Fruit fly (Drosophila melanogaster) whole organism, embryonic: ENCODE measurements around the gene synr.

Experiments
- ATbp ChIP-seq: fragments of 200-800 bp; sonication (Bioruptor generic); optimal IDR thresholded peaks from 2 replicates; lab custom pipeline; 2017; ENCODE audit warnings: missing biosample characterization, mild to moderate bottlenecking, missing genetic modification characterization, missing genetic modification reagents
- Asciz ChIP-seq: fragments of 200-800 bp; sonication (Bioruptor generic); optimal IDR thresholded peaks from 2 replicates; lab custom pipeline; 2017; ENCODE audit warnings: missing biosample characterization, mild to moderate bottlenecking, missing genetic modification characterization, missing genetic modification reagents
- Atf6 ChIP-seq: fragments of 200-800 bp; sonication (Bioruptor generic); IDR thresholded peaks from 2 replicates; pipeline ENCODE4 v1.3.6; 2022; ENCODE audit warnings: missing biosample characterization, missing genetic modification characterization
- CG10565 ChIP-seq: fragments of 200-800 bp; sonication (Bioruptor generic); optimal IDR thresholded peaks from 3 replicates; lab custom pipeline; 2016; ENCODE audit warnings: missing biosample characterization, mild to moderate bottlenecking, missing genetic modification characterization
- CG10654 ChIP-seq: fragments of 200-800 bp; sonication (Bioruptor generic); optimal IDR thresholded peaks from 2 replicates; lab custom pipeline; 2016; ENCODE audit warnings: missing biosample characterization, missing genetic modification characterization
- CG12155 ChIP-seq: fragments of 200-800 bp; sonication (Bioruptor generic); optimal IDR thresholded peaks from 3 replicates; lab custom pipeline; 2016; ENCODE audit warnings: missing biosample characterization, missing genetic modification characterization
- CG14710 ChIP-seq: fragments of 200-800 bp; sonication (Bioruptor generic); optimal IDR thresholded peaks from 3 replicates; lab custom pipeline; 2019; ENCODE audit warnings: missing biosample characterization, mild to moderate bottlenecking, missing genetic modification characterization, moderate library complexity
- CG17385 ChIP-seq: fragments of 200-800 bp; sonication (Bioruptor generic); optimal IDR thresholded peaks from 3 replicates; lab custom pipeline; 2018; ENCODE audit warnings: missing biosample characterization, mild to moderate bottlenecking, missing genetic modification characterization
- CG17912 ChIP-seq: fragments of 200-800 bp; sonication (Bioruptor generic); optimal IDR thresholded peaks from 2 replicates; lab custom pipeline; 2018; ENCODE audit warnings: missing biosample characterization, mild to moderate bottlenecking, missing genetic modification characterization
- CG2712 ChIP-seq: fragments of 200-800 bp; optimal IDR thresholded peaks from 3 replicates; lab custom pipeline; 2019; ENCODE audit warnings: missing biosample characterization, mild to moderate bottlenecking, missing genetic modification characterization, moderate library complexity
- CG32767 ChIP-seq: fragments of 200-800 bp; sonication (Bioruptor generic); IDR thresholded peaks from 2 replicates; pipeline ENCODE4 v1.3.6; 2022; ENCODE audit warnings: missing biosample characterization, missing genetic modification characterization
- CG34224 ChIP-seq: fragments of 200-800 bp; sonication (Bioruptor generic); IDR thresholded peaks from 3 replicates; pipeline ENCODE4 v1.3.6; 2022; ENCODE audit warnings: missing biosample characterization, missing genetic modification characterization; ENCODE audit not compliant: partially characterized antibody
- CG6813 ChIP-seq: fragments of 200-800 bp; sonication (Bioruptor generic); optimal IDR thresholded peaks from 2 replicates; lab custom pipeline; 2017; ENCODE audit warnings: missing biosample characterization, missing genetic modification characterization, mild to moderate bottlenecking, moderate library complexity, missing genetic modification reagents
- CG6854 ChIP-seq: fragments of 200-800 bp; sonication (Bioruptor generic); optimal IDR thresholded peaks from 3 replicates; lab custom pipeline; 2017; ENCODE audit warnings: missing biosample characterization, mild to moderate bottlenecking, missing genetic modification characterization
- CG7556 ChIP-seq: fragments of 200-800 bp; sonication (Bioruptor generic); optimal IDR thresholded peaks from 2 replicates; lab custom pipeline; 2017; ENCODE audit warnings: missing biosample characterization, mild to moderate bottlenecking, missing genetic modification characterization
- CG8290 ChIP-seq, 3 experiments: fragments of 200-800 bp; sonication (Bioruptor generic); optimal IDR thresholded peaks; 2 replicates each; lab custom pipeline; 2016 to 2019; ENCODE audit warnings: missing biosample characterization in 3 of 3, missing genetic modification characterization in 3 of 3, mild to moderate bottlenecking in 2 of 3, moderate library complexity in 1 of 3
- CG9437 ChIP-seq: fragments of 200-800 bp; sonication (Bioruptor generic); optimal IDR thresholded peaks from 2 replicates; lab custom pipeline; 2018; ENCODE audit warnings: missing biosample characterization, mild to moderate bottlenecking, missing genetic modification characterization
- CG9727 ChIP-seq: fragments of 200-800 bp; sonication (Bioruptor generic); optimal IDR thresholded peaks from 3 replicates; lab custom pipeline; 2017; ENCODE audit warnings: missing biosample characterization, mild to moderate bottlenecking, missing genetic modification characterization
- CTCF ChIP-seq: fragments of 200-800 bp; sonication (Bioruptor generic); optimal IDR thresholded peaks from 2 replicates; lab custom pipeline; 2017; ENCODE audit warnings: missing biosample characterization, mild to moderate bottlenecking, missing genetic modification characterization, moderate library complexity
- D19A ChIP-seq: fragments of 200-800 bp; optimal IDR thresholded peaks from 3 replicates; lab custom pipeline; 2019; ENCODE audit warnings: missing biosample characterization, mild to moderate bottlenecking, missing genetic modification characterization, moderate library complexity
- Drgx ChIP-seq: fragments of 200-800 bp; sonication (Bioruptor generic); IDR thresholded peaks from 2 replicates; pipeline ENCODE4 v1.3.6; 2022; ENCODE audit warnings: missing biosample characterization, missing genetic modification characterization
- E2f1 ChIP-seq: fragments of 200-800 bp; sonication (Bioruptor generic); IDR thresholded peaks from 2 replicates; pipeline ENCODE4 v1.3.6; 2022; ENCODE audit warnings: missing biosample characterization, missing genetic modification characterization
- HmgD ChIP-seq: fragments of 200-800 bp; sonication (Bioruptor generic); optimal IDR thresholded peaks from 3 replicates; lab custom pipeline; 2016; ENCODE audit warnings: missing biosample characterization, missing genetic modification characterization
- Hmr ChIP-seq: fragments of 200-800 bp; sonication (Bioruptor generic); optimal IDR thresholded peaks from 3 replicates; lab custom pipeline; 2017; ENCODE audit warnings: mild to moderate bottlenecking, missing biosample characterization, missing genetic modification reagents, missing genetic modification characterization
- Jarid2 ChIP-seq: fragments of 200-800 bp; sonication (Bioruptor generic); optimal IDR thresholded peaks from 3 replicates; lab custom pipeline; 2017; ENCODE audit warnings: mild to moderate bottlenecking, missing biosample characterization, missing genetic modification reagents, missing genetic modification characterization
- NC2α ChIP-seq: fragments of 200-800 bp; sonication (Bioruptor generic); optimal IDR thresholded peaks from 2 replicates; lab custom pipeline; 2016; ENCODE audit warnings: missing biosample characterization, missing genetic modification characterization
- Nf-YC ChIP-seq: fragments of 200-800 bp; optimal IDR thresholded peaks from 3 replicates; lab custom pipeline; 2019; ENCODE audit warnings: missing biosample characterization, mild to moderate bottlenecking, missing genetic modification characterization, moderate library complexity
- Ptx1 ChIP-seq: fragments of 200-800 bp; sonication (Bioruptor generic); IDR thresholded peaks from 2 replicates; pipeline ENCODE4 v1.3.6; 2022; ENCODE audit warnings: missing biosample characterization, missing genetic modification characterization
- Sox102F ChIP-seq: fragments of 200-800 bp; sonication (Bioruptor generic); optimal IDR thresholded peaks from 2 replicates; lab custom pipeline; 2018; ENCODE audit warnings: missing biosample characterization, mild to moderate bottlenecking, missing genetic modification characterization, moderate library complexity
- ap ChIP-seq: fragments of 200-800 bp; sonication (Bioruptor generic); IDR thresholded peaks from 2 replicates; pipeline ENCODE4 v1.3.6; 2022; ENCODE audit warnings: missing biosample characterization, missing genetic modification characterization
- da ChIP-seq: fragments of 200-800 bp; sonication (Bioruptor generic); optimal IDR thresholded peaks from 2 replicates; lab custom pipeline; 2016; ENCODE audit warnings: missing biosample characterization, missing genetic modification characterization
- dmrt11E ChIP-seq: fragments of 200-800 bp; sonication (Bioruptor generic); optimal IDR thresholded peaks from 3 replicates; lab custom pipeline; 2018; ENCODE audit warnings: missing biosample characterization, mild to moderate bottlenecking, missing genetic modification characterization, moderate library complexity
- ems ChIP-seq: fragments of 200-800 bp; sonication (Bioruptor generic); optimal IDR thresholded peaks from 3 replicates; lab custom pipeline; 2016; ENCODE audit warnings: missing biosample characterization, missing genetic modification characterization
- fd3F ChIP-seq: fragments of 200-800 bp; sonication (Bioruptor generic); optimal IDR thresholded peaks from 2 replicates; lab custom pipeline; 2018; ENCODE audit warnings: missing biosample characterization, mild to moderate bottlenecking, missing genetic modification characterization, moderate library complexity
- gem ChIP-seq: fragments of 200-800 bp; sonication (Bioruptor generic); optimal IDR thresholded peaks from 2 replicates; lab custom pipeline; 2019; ENCODE audit warnings: missing biosample characterization, mild to moderate bottlenecking, missing genetic modification characterization, moderate library complexity
- gfzf ChIP-seq: fragments of 200-800 bp; sonication (Bioruptor generic); optimal IDR thresholded peaks from 2 replicates; lab custom pipeline; 2016; ENCODE audit warnings: missing biosample characterization, mild to moderate bottlenecking, missing genetic modification characterization, moderate library complexity
- hth ChIP-seq: fragments of >200 bp; optimal IDR thresholded peaks from 2 replicates; lab custom pipeline; 2017; ENCODE audit warnings: inconsistent platforms
- kay ChIP-seq: fragments of 200-800 bp; sonication (Bioruptor generic); optimal IDR thresholded peaks from 2 replicates; lab custom pipeline; 2016; ENCODE audit warnings: missing biosample characterization, missing genetic modification characterization
- mam ChIP-seq: fragments of 200-800 bp; sonication (Bioruptor generic); optimal IDR thresholded peaks from 3 replicates; lab custom pipeline; 2016; ENCODE audit warnings: missing biosample characterization, missing genetic modification characterization
- nerfin-2 ChIP-seq: fragments of 200-800 bp; sonication (Bioruptor generic); IDR thresholded peaks from 2 replicates; pipeline ENCODE4 v1.3.6; 2022; ENCODE audit warnings: missing biosample characterization, missing genetic modification characterization; ENCODE audit not compliant: partially characterized antibody
- otp ChIP-seq: fragments of 200-800 bp; sonication (Bioruptor generic); IDR thresholded peaks from 3 replicates; pipeline ENCODE4, ENCODE4 v1.3.6; 2022; ENCODE audit warnings: missing biosample characterization, missing genetic modification characterization
- pb ChIP-seq: fragments of 200-800 bp; sonication (Bioruptor generic); optimal IDR thresholded peaks from 3 replicates; lab custom pipeline; 2016; ENCODE audit warnings: missing biosample characterization, missing genetic modification characterization
- prd ChIP-seq, 3 experiments: fragments of >200 bp in 2 of 3; fragments of 200-800 bp in 1 of 3; sonication (Bioruptor generic) in 1 of 3; optimal IDR thresholded peaks in 2 of 3; IDR thresholded peaks in 1 of 3; 2 replicates in 2 of 3; 3 replicates in 1 of 3; pipeline versions ENCODE4 v1.3.6 to Lab custom; 2017 to 2022; ENCODE audit warnings: missing biosample characterization in 1 of 3, missing genetic modification characterization in 1 of 3
- ro ChIP-seq: fragments of 200-800 bp; sonication (Bioruptor generic); IDR thresholded peaks from 2 replicates; pipeline ENCODE4 v1.3.6; 2022; ENCODE audit warnings: missing biosample characterization, missing genetic modification characterization
- salm ChIP-seq: fragments of 200-800 bp; sonication (Bioruptor generic); optimal IDR thresholded peaks from 2 replicates; lab custom pipeline; 2018; ENCODE audit warnings: missing biosample characterization, mild to moderate bottlenecking, missing genetic modification characterization
- so ChIP-seq: fragments of 200-800 bp; sonication (Bioruptor generic); IDR thresholded peaks from 3 replicates; pipeline ENCODE4 v1.3.6; 2022; ENCODE audit warnings: missing biosample characterization, missing genetic modification characterization
- sr ChIP-seq: fragments of 200-800 bp; sonication (Bioruptor generic); IDR thresholded peaks from 3 replicates; pipeline ENCODE4 v1.3.6; 2022; ENCODE audit warnings: missing biosample characterization, missing genetic modification characterization
- vvl ChIP-seq: fragments of 200-800 bp; sonication (Bioruptor generic); IDR thresholded peaks from 2 replicates; pipeline ENCODE4 v1.3.6; 2022; ENCODE audit warnings: missing biosample characterization, missing genetic modification characterization
- yki ChIP-seq: fragments of >200 bp; optimal IDR thresholded peaks from 3 replicates; lab custom pipeline; 2018

synr gene

dm6 chr2L:4906546-4907250 is 35.8 kb upstream of the synr start, which contains the start of gene snsl (continued):
- peak; percentile 63 for TF ChIP-seq Drgx
- peak; percentile 27; the same call in 1 of the 2 replicates for TF ChIP-seq CG32767 (GFP tag; lab: Robert Waterston, UW)
- no peak for TF ChIP-seq CG10565 (GFP tag; lab: Kevin White, UChicago)
- TF ChIP-seq CG7556 (GFP tag; lab: Kevin White, UChicago) = peak; percentile 84
- peak; percentile 84 for TF ChIP-seq CG9437 (GFP tag; lab: Kevin White, UChicago)
- TF ChIP-seq fd3F (GFP tag; lab: Kevin White, UChicago) = peak; percentile 62
- TF ChIP-seq CG12155 (GFP tag; lab: Kevin White, UChicago) = no peak
- no peak for TF ChIP-seq CTCF
- TF ChIP-seq mam (GFP tag; lab: Kevin White, UChicago) = no peak
- peak; percentile 81 for TF ChIP-seq CG2712 (tag; lab: Kevin White, UChicago)
- TF ChIP-seq prd (optimal IDR thresholded peaks at IDR 0.05; lab: Kevin White, UChicago) = no peak
- TF ChIP-seq prd (GFP tag; IDR thresholded peaks at IDR 0.05; lab: Robert Waterston, UW) = no peak; the same call in 2 of the 3 replicates
- no peak for TF ChIP-seq CG17912
- TF ChIP-seq salm (tag; lab: Kevin White, UChicago) = peak; percentile 55
- no peak; the same call in 1 of the 2 replicates for TF ChIP-seq ap (GFP tag; lab: Robert Waterston, UW)
- peak; percentile 38; the same call in 1 of the 2 replicates for TF ChIP-seq vvl
- no peak for TF ChIP-seq kay (GFP tag; lab: Kevin White, UChicago)
- TF ChIP-seq gem = peak; percentile 86
- TF ChIP-seq HmgD (GFP tag; lab: Kevin White, UChicago) = no peak
- TF ChIP-seq pb = no peak
- TF ChIP-seq CG10654 (GFP tag; lab: Kevin White, UChicago) = peak; percentile 1
- no peak for TF ChIP-seq nerfin-2 (GFP tag; lab: Robert Waterston, UW)
- TF ChIP-seq otp = 0 out of 3 replicates have a peak, but pooled peaks have one; percentile 39
- TF ChIP-seq ems (GFP tag; lab: Kevin White, UChicago) = no peak
- TF ChIP-seq CG14710 (tag; lab: Kevin White, UChicago) = peak; percentile 40
- no peak for TF ChIP-seq yki (lab: Kevin White, UChicago)
- TF ChIP-seq CG17385 (GFP tag; lab: Kevin White, UChicago) = peak; percentile 71
- peak; percentile 5 for TF ChIP-seq dmrt11E
- no peak for TF ChIP-seq CG6813
- peak; percentile 1 for TF ChIP-seq Jarid2
- peak; percentile 1 for TF ChIP-seq Asciz (GFP tag; lab: Kevin White, UChicago)
- TF ChIP-seq NC2α (GFP tag; lab: Kevin White, UChicago) = no peak
- peak; percentile 63 for TF ChIP-seq Ptx1 (GFP tag; lab: Robert Waterston, UW)
- peak; percentile 71 for TF ChIP-seq CG9727 (GFP tag; lab: Kevin White, UChicago)
- TF ChIP-seq da (GFP tag; lab: Kevin White, UChicago) = no peak
- TF ChIP-seq CG6854 (GFP tag; lab: Kevin White, UChicago) = peak; percentile 10
- no peak for TF ChIP-seq sr (GFP tag; lab: Robert Waterston, UW)
- TF ChIP-seq ro (GFP tag; lab: Robert Waterston, UW) = no peak
- TF ChIP-seq ATbp = peak; percentile 36
- peak; percentile 61 for TF ChIP-seq Hmr (GFP tag; lab: Kevin White, UChicago)
- TF ChIP-seq CG8290 (GFP tag; optimal IDR thresholded peaks at IDR 0.05; lab: Kevin White, UChicago) = no peak
- peak in 1 of 2 experiments; percentile 42 for TF ChIP-seq CG8290 (tag; optimal IDR thresholded peaks at IDR 0.05; lab: Kevin White, UChicago)
- no peak for TF ChIP-seq hth (lab: Kevin White, UChicago)
- TF ChIP-seq gfzf (GFP tag; lab: Kevin White, UChicago) = no peak
- peak; percentile 81 for TF ChIP-seq Nf-YC (tag; lab: Kevin White, UChicago)
- TF ChIP-seq E2f1 (GFP tag; lab: Robert Waterston, UW) = peak; percentile 53; the same call in 1 of the 2 replicates
- TF ChIP-seq so (GFP tag; lab: Robert Waterston, UW) = no peak
- TF ChIP-seq D19A = peak; percentile 67
- TF ChIP-seq Atf6 (GFP tag; lab: Robert Waterston, UW) = peak; percentile 54; the same call in 1 of the 2 replicates
- peak; percentile 80 for TF ChIP-seq Sox102F (GFP tag; lab: Kevin White, UChicago)
- TF ChIP-seq CG34224 (GFP tag; lab: Robert Waterston, UW) = no peak
